Fruit fly (Drosophila melanogaster) whole organism, embryonic: Measurements from ENCODE around the gene CG7974.

ENCODE experiments used
- CG10209 ChIP-seq: fragments of 200-800 bp; sonication (Bioruptor generic); optimal IDR thresholded peaks from 3 replicates; lab custom pipeline; 2017; ENCODE audit warnings: missing biosample characterization, mild to moderate bottlenecking, missing genetic modification characterization, missing genetic modification reagents
- CG12236 ChIP-seq: fragments of 200-800 bp; sonication (Bioruptor generic); optimal IDR thresholded peaks from 2 replicates; lab custom pipeline; 2016; ENCODE audit warnings: missing biosample characterization, missing genetic modification characterization
- CG12744 ChIP-seq: fragments of 200-800 bp; sonication (Bioruptor generic); optimal IDR thresholded peaks from 2 replicates; lab custom pipeline; 2016; ENCODE audit warnings: missing biosample characterization, missing genetic modification characterization
- CG12769 ChIP-seq: fragments of 200-800 bp; sonication (Bioruptor generic); optimal IDR thresholded peaks from 2 replicates; lab custom pipeline; 2019; ENCODE audit warnings: missing biosample characterization, mild to moderate bottlenecking, missing genetic modification characterization, moderate library complexity
- CG1647 ChIP-seq: fragments of 200-800 bp; sonication (Bioruptor generic); optimal IDR thresholded peaks from 3 replicates; lab custom pipeline; 2016; ENCODE audit warnings: missing biosample characterization, missing genetic modification characterization
- CG34224 ChIP-seq: fragments of 200-800 bp; sonication (Bioruptor generic); IDR thresholded peaks from 3 replicates; pipeline ENCODE4 v1.3.6; 2022; ENCODE audit warnings: missing biosample characterization, missing genetic modification characterization; ENCODE audit not compliant: partially characterized antibody
- CG4730 ChIP-seq: fragments of 200-800 bp; sonication (Bioruptor generic); IDR thresholded peaks from 2 replicates; pipeline ENCODE4 v1.3.6; 2022; ENCODE audit warnings: missing biosample characterization, missing genetic modification characterization
- CG6683 ChIP-seq: fragments of 200-800 bp; sonication (Bioruptor generic); optimal IDR thresholded peaks from 2 replicates; lab custom pipeline; 2017; ENCODE audit warnings: missing biosample characterization, mild to moderate bottlenecking, missing genetic modification characterization, missing genetic modification reagents
- CG7357 ChIP-seq: fragments of 200-800 bp; sonication (Bioruptor generic); IDR thresholded peaks from 3 replicates; pipeline ENCODE4 v1.3.6; 2022; ENCODE audit warnings: missing biosample characterization, missing genetic modification characterization
- Dip3 ChIP-seq: fragments of 200-800 bp; sonication (Bioruptor generic); optimal IDR thresholded peaks from 3 replicates; lab custom pipeline; 2016; ENCODE audit warnings: missing biosample characterization, missing genetic modification characterization
- Fer2 ChIP-seq: fragments of 200-800 bp; sonication (Bioruptor generic); optimal IDR thresholded peaks from 2 replicates; lab custom pipeline; 2018; ENCODE audit warnings: missing biosample characterization, mild to moderate bottlenecking, missing genetic modification characterization, moderate library complexity
- Opbp ChIP-seq: fragments of 200-800 bp; sonication (Bioruptor generic); IDR thresholded peaks from 3 replicates; pipeline ENCODE4 v1.3.6; 2022; ENCODE audit warnings: missing biosample characterization, missing genetic modification characterization; ENCODE audit not compliant: partially characterized antibody
- Optix ChIP-seq: fragments of 200-800 bp; sonication (Bioruptor generic); IDR thresholded peaks from 3 replicates; pipeline ENCODE4 v1.3.6; 2022; ENCODE audit warnings: missing biosample characterization, missing genetic modification characterization
- PHDP ChIP-seq: fragments of 200-800 bp; sonication (Bioruptor generic); optimal IDR thresholded peaks from 3 replicates; lab custom pipeline; 2018; ENCODE audit warnings: missing biosample characterization, mild to moderate bottlenecking, missing genetic modification characterization, moderate library complexity
- Stat92E ChIP-seq, 3 experiments: fragments of >200 bp in 2 of 3; fragments of 200-800 bp in 1 of 3; sonication (Bioruptor generic) in 1 of 3; optimal IDR thresholded peaks; 2 replicates each; lab custom pipeline; 2017 to 2019; ENCODE audit warnings: missing biosample characterization in 3 of 3, missing genetic modification characterization in 3 of 3, mild to moderate bottlenecking in 1 of 3, moderate library complexity in 1 of 3
- Taf1 ChIP-seq: fragments of 200-800 bp; sonication (Bioruptor generic); IDR thresholded peaks from 2 replicates; pipeline ENCODE4 v1.3.6; 2022; ENCODE audit warnings: missing biosample characterization, missing genetic modification characterization
- abd-A ChIP-seq: fragments of 200-800 bp; sonication (Bioruptor generic); optimal IDR thresholded peaks from 3 replicates; lab custom pipeline; 2019; ENCODE audit warnings: missing biosample characterization, mild to moderate bottlenecking, missing genetic modification characterization, moderate library complexity
- bsh ChIP-seq, 2 experiments: fragments of 200-800 bp; sonication (Bioruptor generic); optimal IDR thresholded peaks; 2 replicates each; lab custom pipeline; 2017 to 2018; ENCODE audit warnings: mild to moderate bottlenecking in 2 of 2, missing biosample characterization in 2 of 2, missing genetic modification characterization in 2 of 2, moderate library complexity in 1 of 2
- croc ChIP-seq: fragments of 200-800 bp; sonication (Bioruptor generic); conservative IDR thresholded peaks from 3 replicates; pipeline ENCODE4 v1.3.6; 2022; ENCODE audit warnings: missing biosample characterization, missing genetic modification characterization
- crp ChIP-seq, 2 experiments: fragments of 200-800 bp; sonication (Bioruptor generic); optimal IDR thresholded peaks; 2 replicates in 1 of 2; 3 replicates in 1 of 2; lab custom pipeline; 2017; ENCODE audit warnings: missing biosample characterization in 2 of 2, missing genetic modification characterization in 2 of 2, mild to moderate bottlenecking in 1 of 2, moderate library complexity in 1 of 2
- cwo ChIP-seq: fragments of 200-800 bp; sonication (Bioruptor generic); optimal IDR thresholded peaks from 3 replicates; lab custom pipeline; 2017; ENCODE audit warnings: missing biosample characterization, missing genetic modification characterization, mild to moderate bottlenecking, moderate library complexity, missing genetic modification reagents
- disco-r ChIP-seq: fragments of 200-800 bp; sonication (Bioruptor generic); optimal IDR thresholded peaks from 2 replicates; lab custom pipeline; 2016; ENCODE audit warnings: missing biosample characterization, missing genetic modification characterization
- gem ChIP-seq: fragments of 200-800 bp; sonication (Bioruptor generic); optimal IDR thresholded peaks from 2 replicates; lab custom pipeline; 2019; ENCODE audit warnings: missing biosample characterization, mild to moderate bottlenecking, missing genetic modification characterization, moderate library complexity
- grn ChIP-seq: fragments of 200-800 bp; sonication (Bioruptor generic); optimal IDR thresholded peaks from 3 replicates; lab custom pipeline; 2017; ENCODE audit warnings: missing biosample characterization, missing genetic modification characterization
- kay ChIP-seq: fragments of 200-800 bp; sonication (Bioruptor generic); optimal IDR thresholded peaks from 2 replicates; lab custom pipeline; 2016; ENCODE audit warnings: missing biosample characterization, missing genetic modification characterization
- kni ChIP-seq: fragments of 200-800 bp; sonication (Bioruptor generic); optimal IDR thresholded peaks from 3 replicates; lab custom pipeline; 2017; ENCODE audit warnings: mild to moderate bottlenecking, missing biosample characterization, missing genetic modification reagents, missing genetic modification characterization
- knrl ChIP-seq: fragments of 200-800 bp; sonication (Bioruptor generic); IDR thresholded peaks from 3 replicates; pipeline ENCODE4 v1.3.6; 2022; ENCODE audit warnings: missing biosample characterization, missing genetic modification characterization; ENCODE audit not compliant: partially characterized antibody
- lilli ChIP-seq: fragments of 200-800 bp; sonication (Bioruptor generic); optimal IDR thresholded peaks from 3 replicates; lab custom pipeline; 2016; ENCODE audit warnings: missing biosample characterization, missing genetic modification characterization
- lov ChIP-seq, 2 experiments: fragments of 200-800 bp in 1 of 2; fragments of >200 bp in 1 of 2; sonication (Bioruptor generic) in 1 of 2; IDR thresholded peaks in 1 of 2; optimal IDR thresholded peaks in 1 of 2; 2 replicates in 1 of 2; 3 replicates in 1 of 2; pipeline versions ENCODE4 v1.3.6 to Lab custom; 2017 to 2022; ENCODE audit warnings: missing biosample characterization in 1 of 2, missing genetic modification characterization in 1 of 2
- odd ChIP-seq: fragments of 200-800 bp; sonication (Bioruptor generic); optimal IDR thresholded peaks from 2 replicates; lab custom pipeline; 2017; ENCODE audit warnings: missing biosample characterization, mild to moderate bottlenecking, missing genetic modification characterization
- pfk ChIP-seq: fragments of 200-800 bp; sonication (Bioruptor generic); optimal IDR thresholded peaks from 2 replicates; lab custom pipeline; 2018; ENCODE audit warnings: missing biosample characterization, mild to moderate bottlenecking, missing genetic modification characterization, moderate library complexity
- pros ChIP-seq: fragments of 200-800 bp; sonication (Bioruptor generic); optimal IDR thresholded peaks from 3 replicates; lab custom pipeline; 2019; ENCODE audit warnings: missing biosample characterization, mild to moderate bottlenecking, missing genetic modification characterization, moderate library complexity
- pum ChIP-seq: fragments of 200-800 bp; sonication (Bioruptor generic); optimal IDR thresholded peaks from 2 replicates; lab custom pipeline; 2016; ENCODE audit warnings: missing biosample characterization, missing genetic modification characterization
- salm ChIP-seq: fragments of 200-800 bp; sonication (Bioruptor generic); optimal IDR thresholded peaks from 2 replicates; lab custom pipeline; 2018; ENCODE audit warnings: missing biosample characterization, mild to moderate bottlenecking, missing genetic modification characterization
- sd ChIP-seq: fragments of 200-800 bp; sonication (Bioruptor generic); optimal IDR thresholded peaks from 3 replicates; lab custom pipeline; 2018; ENCODE audit warnings: missing biosample characterization, mild to moderate bottlenecking, missing genetic modification characterization, moderate library complexity
- slbo ChIP-seq: fragments of 200-800 bp; sonication (Bioruptor generic); IDR thresholded peaks from 2 replicates; pipeline ENCODE4 v1.3.6; 2022; ENCODE audit warnings: missing biosample characterization, missing genetic modification characterization
- slp2 ChIP-seq: fragments of 200-800 bp; sonication (Bioruptor generic); optimal IDR thresholded peaks from 2 replicates; lab custom pipeline; 2016; ENCODE audit warnings: missing biosample characterization, missing genetic modification characterization
- ssp ChIP-seq: fragments of 200-800 bp; sonication (Bioruptor generic); IDR thresholded peaks from 2 replicates; pipeline ENCODE4 v1.3.6; 2022; ENCODE audit warnings: missing biosample characterization, missing genetic modification characterization
- twi ChIP-seq: fragments of 200-800 bp; optimal IDR thresholded peaks from 2 replicates; lab custom pipeline; 2019; ENCODE audit warnings: missing biosample characterization, mild to moderate bottlenecking, missing genetic modification characterization, moderate library complexity
- vnd ChIP-seq: fragments of 200-800 bp; sonication (Bioruptor generic); IDR thresholded peaks from 3 replicates; pipeline ENCODE4 v1.3.6; 2022; ENCODE audit warnings: missing biosample characterization, missing genetic modification characterization; ENCODE audit not compliant: partially characterized antibody

The CG7974 gene

DNA sequence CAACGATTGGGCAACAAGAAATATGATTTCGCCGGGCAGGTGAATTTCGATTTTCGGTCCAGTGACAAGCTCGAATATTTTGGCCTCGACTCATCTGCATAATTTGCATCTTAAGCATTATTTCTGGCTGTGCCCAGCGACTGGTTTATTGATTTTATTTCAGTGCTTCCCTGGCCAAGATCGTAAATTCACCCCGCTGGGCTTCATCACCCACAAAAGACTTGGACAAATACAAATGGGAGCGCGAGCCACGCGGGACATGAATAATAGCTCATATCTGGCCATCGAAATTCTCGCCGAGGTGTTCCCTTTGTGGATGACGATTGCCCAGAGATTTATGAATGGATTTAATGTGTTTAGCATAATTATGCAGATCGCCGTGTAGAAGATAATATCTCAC, 10.3 kb downstream of the CG7974 start (continued):
- TF ChIP-seq vnd (GFP tag; lab: Robert Waterston, UW): no peak
- TF ChIP-seq PHDP (tag; lab: Kevin White, UChicago): no peak

DNA sequence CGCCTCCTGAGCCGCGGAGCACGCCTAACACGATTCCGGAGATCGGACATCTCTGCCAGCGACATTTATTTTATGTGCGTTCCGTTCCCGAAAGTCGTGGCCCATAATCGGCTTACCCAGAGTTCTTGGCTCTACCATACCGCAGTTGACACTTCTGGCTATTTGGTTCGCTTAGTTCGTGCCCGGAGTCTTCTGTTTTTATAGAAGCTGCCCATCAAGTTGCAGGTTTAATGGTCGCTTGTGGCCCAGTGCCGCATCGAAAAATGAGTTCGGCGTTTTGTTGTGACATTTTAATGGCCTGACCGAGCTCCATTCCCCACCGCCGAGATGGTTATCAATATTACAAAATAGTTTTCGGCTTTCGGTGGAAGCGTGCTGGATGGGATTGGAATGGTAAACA, 11.3 kb downstream of the CG7974 start:
- TF ChIP-seq twi (no peak), crp (GFP tag; optimal IDR thresholded peaks at IDR 0.05; lab: Kevin White, UChicago) (no peak), Taf1 (GFP tag; lab: Robert Waterston, UW) (no peak), salm (tag; lab: Kevin White, UChicago) (no peak), knrl (GFP tag; lab: Robert Waterston, UW) (no peak), CG10209 (GFP tag; lab: Kevin White, UChicago) (no peak), abd-A (peak; percentile 79), CG34224 (GFP tag; lab: Robert Waterston, UW) (no peak), CG4730 (no peak), croc (no peak), kay (GFP tag; lab: Kevin White, UChicago) (no peak), grn (GFP tag; lab: Kevin White, UChicago) (peak; percentile 46), disco-r (GFP tag; lab: Kevin White, UChicago) (no peak), sd (tag; lab: Kevin White, UChicago) (peak; percentile 50), Opbp (GFP tag; lab: Robert Waterston, UW) (no peak), Dip3 (no peak), lov (optimal IDR thresholded peaks at IDR 0.05; lab: Kevin White, UChicago) (no peak), lov (GFP tag; IDR thresholded peaks at IDR 0.05; lab: Robert Waterston, UW) (no peak), CG1647 (GFP tag; lab: Kevin White, UChicago) (no peak), Fer2 (no peak), slp2 (GFP tag; lab: Kevin White, UChicago) (no peak), kni (GFP tag; lab: Kevin White, UChicago) (peak; percentile 67), pum (GFP tag; lab: Kevin White, UChicago) (no peak), slbo (GFP tag; lab: Robert Waterston, UW) (no peak), CG12769 (peak; percentile 10), ssp (GFP tag; lab: Robert Waterston, UW) (no peak), lilli (GFP tag; lab: Kevin White, UChicago) (no peak), pfk (GFP tag; lab: Kevin White, UChicago) (no peak), Stat92E (GFP tag; optimal IDR thresholded peaks at IDR 0.05; lab: Kevin White, UChicago) (peak in 1 of 3 experiments; percentile 36), Optix (GFP tag; lab: Robert Waterston, UW) (no peak)
- TF ChIP-seq, all 482 proteins: peak for 6

DNA sequence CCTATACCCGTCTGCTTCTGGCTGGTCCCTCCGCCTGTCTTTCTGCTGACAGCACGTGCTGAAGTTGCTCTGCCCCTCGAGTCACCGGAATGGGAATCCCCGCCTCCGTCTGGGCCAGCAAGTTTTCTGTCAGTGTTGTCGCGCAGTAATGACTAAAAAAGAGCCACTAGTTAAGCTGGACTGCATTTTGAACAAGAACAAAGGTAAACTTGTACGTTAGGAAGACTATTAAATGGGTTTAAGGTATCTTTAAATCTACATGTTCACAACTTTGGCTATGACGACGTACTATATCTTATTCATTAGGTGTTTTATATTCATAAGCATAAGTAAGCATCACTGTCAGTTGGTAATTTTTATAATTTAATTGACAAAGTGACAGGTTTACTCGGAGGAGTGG, 14.5 kb downstream of the CG7974 start:
- TF ChIP-seq cwo: peak; percentile 32
- no peak for TF ChIP-seq pros (GFP tag; lab: Kevin White, UChicago)
- no peak for TF ChIP-seq CG6683
- no peak for TF ChIP-seq gem (tag; lab: Kevin White, UChicago)
- TF ChIP-seq CG12744 (GFP tag; lab: Kevin White, UChicago): no peak
- TF ChIP-seq bsh (GFP tag; optimal IDR thresholded peaks at IDR 0.05; lab: Kevin White, UChicago): peak in 1 of 2 experiments; percentile 14
- TF ChIP-seq CG7357 (GFP tag; lab: Robert Waterston, UW): no peak
- TF ChIP-seq CG12236 (GFP tag; lab: Kevin White, UChicago): no peak
- no peak for TF ChIP-seq odd (GFP tag; lab: Kevin White, UChicago)
